Worm (Caenorhabditis elegans) whole organism, mixed stage, embryonic: Measurements from ENCODE around the gene str-83.

Experiments used
- M03D4.4 ChIP-seq: sonication (generic microtip); optimal IDR thresholded peaks from 2 replicates; lab custom pipeline; 2017; ENCODE audit warnings: mild to moderate bottlenecking, missing genetic modification characterization, missing compliant biosample characterization
- bed-3 ChIP-seq: fragments of 200-800 bp; sonication (Bioruptor generic); optimal IDR thresholded peaks from 3 replicates; lab custom pipeline; 2018; ENCODE audit warnings: mild to moderate bottlenecking, missing genetic modification characterization, moderate library complexity, missing compliant biosample characterization
- blmp-1 ChIP-seq: fragments of 150-350 bp; optimal IDR thresholded peaks from 2 replicates; lab custom pipeline; 2014; ENCODE audit warnings: missing biosample characterization, missing genetic modification characterization
- ceh-43 ChIP-seq: fragments of 200-800 bp; sonication (Bioruptor generic); optimal IDR thresholded peaks from 2 replicates; lab custom pipeline; 2018; ENCODE audit warnings: mild to moderate bottlenecking, missing genetic modification characterization, moderate library complexity, missing compliant biosample characterization
- ceh-83 ChIP-seq: fragments of 200-800 bp; sonication (Bioruptor generic); optimal IDR thresholded peaks from 2 replicates; lab custom pipeline; 2018; ENCODE audit warnings: mild to moderate bottlenecking, missing genetic modification characterization, missing compliant biosample characterization
- ces-1 ChIP-seq: fragments of 150-350 bp; optimal IDR thresholded peaks from 2 replicates; lab custom pipeline; 2014; ENCODE audit warnings: missing biosample characterization, missing genetic modification reagents, missing genetic modification characterization
- cnd-1 ChIP-seq: fragments of 200-800 bp; sonication (Bioruptor generic); optimal IDR thresholded peaks from 2 replicates; lab custom pipeline; 2018; ENCODE audit warnings: mild to moderate bottlenecking, missing genetic modification characterization, missing compliant biosample characterization
- drap-1 ChIP-seq: fragments of 200-800 bp; sonication (Bioruptor generic); optimal IDR thresholded peaks from 3 replicates; lab custom pipeline; 2018; ENCODE audit warnings: mild to moderate bottlenecking, missing genetic modification characterization, missing compliant biosample characterization
- elt-1 ChIP-seq: sonication (generic microtip); optimal IDR thresholded peaks from 2 replicates; lab custom pipeline; 2017; ENCODE audit warnings: missing genetic modification characterization, mild to moderate bottlenecking, missing compliant biosample characterization, antibody characterized with exemption, moderate library complexity, borderline replicate concordance; ENCODE audit not compliant: insufficient read depth
- elt-3 ChIP-seq: fragments of 150-350 bp; optimal IDR thresholded peaks from 2 replicates; lab custom pipeline; 2014; ENCODE audit warnings: missing biosample characterization, missing genetic modification characterization
- flh-1 ChIP-seq: fragments of 200-800 bp; sonication (Bioruptor generic); optimal IDR thresholded peaks from 2 replicates; lab custom pipeline; 2018; ENCODE audit warnings: mild to moderate bottlenecking, missing genetic modification characterization, moderate library complexity, missing compliant biosample characterization
- ham-2 ChIP-seq: fragments of 200-800 bp; sonication (Bioruptor generic); optimal IDR thresholded peaks from 2 replicates; lab custom pipeline; 2018; ENCODE audit warnings: mild to moderate bottlenecking, missing genetic modification characterization, missing compliant biosample characterization
- hlh-1 ChIP-seq: fragments of 150-350 bp; optimal IDR thresholded peaks from 2 replicates; lab custom pipeline; 2014; ENCODE audit warnings: missing biosample characterization, missing genetic modification reagents, missing genetic modification characterization
- lin-13 ChIP-seq: fragments of 150-350 bp; optimal IDR thresholded peaks from 2 replicates; lab custom pipeline; 2014; ENCODE audit warnings: missing biosample characterization, missing genetic modification characterization
- lin-32 ChIP-seq: fragments of 200-800 bp; sonication (Bioruptor generic); optimal IDR thresholded peaks from 2 replicates; lab custom pipeline; 2018; ENCODE audit warnings: mild to moderate bottlenecking, missing genetic modification characterization, missing compliant biosample characterization
- lsy-2 ChIP-seq: fragments of 150-350 bp; optimal IDR thresholded peaks from 2 replicates; lab custom pipeline; 2014; ENCODE audit warnings: missing biosample characterization, missing genetic modification characterization
- mab-5 ChIP-seq: fragments of 150-350 bp; optimal IDR thresholded peaks from 2 replicates; lab custom pipeline; 2014; ENCODE audit warnings: missing biosample characterization, missing genetic modification characterization
- mep-1 ChIP-seq: fragments of 150-350 bp; optimal IDR thresholded peaks from 2 replicates; lab custom pipeline; 2017; ENCODE audit warnings: missing biosample characterization, missing genetic modification reagents, missing genetic modification characterization, inconsistent platforms
- nhr-12 ChIP-seq: fragments of 150-350 bp; optimal IDR thresholded peaks from 2 replicates; lab custom pipeline; 2014; ENCODE audit warnings: missing biosample characterization, missing genetic modification characterization
- nhr-237 ChIP-seq: fragments of 150-350 bp; optimal IDR thresholded peaks from 2 replicates; lab custom pipeline; 2014; ENCODE audit warnings: missing biosample characterization, missing genetic modification characterization
- nhr-28 ChIP-seq: fragments of 150-350 bp; optimal IDR thresholded peaks from 2 replicates; lab custom pipeline; 2014; ENCODE audit warnings: missing biosample characterization, missing genetic modification characterization
- nhr-76 ChIP-seq: sonication (generic microtip); optimal IDR thresholded peaks from 2 replicates; lab custom pipeline; 2017; ENCODE audit warnings: missing biosample characterization, missing genetic modification characterization
- pha-4 ChIP-seq: fragments of 150-350 bp; optimal IDR thresholded peaks from 2 replicates; lab custom pipeline; 2018; ENCODE audit warnings: missing biosample characterization, missing genetic modification reagents, missing genetic modification characterization
- snpc-4 ChIP-seq: fragments of 150-350 bp; optimal IDR thresholded peaks from 2 replicates; lab custom pipeline; 2014; ENCODE audit warnings: missing biosample characterization, missing genetic modification characterization
- sptf-1 ChIP-seq: sonication (generic microtip); optimal IDR thresholded peaks from 2 replicates; lab custom pipeline; 2017; ENCODE audit warnings: mild to moderate bottlenecking, missing genetic modification characterization, moderate library complexity, missing compliant biosample characterization
- tbx-8 ChIP-seq: fragments of 200-800 bp; sonication (Bioruptor generic); optimal IDR thresholded peaks from 2 replicates; lab custom pipeline; 2018; ENCODE audit warnings: mild to moderate bottlenecking, missing genetic modification characterization, moderate library complexity, missing compliant biosample characterization
- unc-39 ChIP-seq: fragments of 150-350 bp; optimal IDR thresholded peaks from 2 replicates; lab custom pipeline; 2014; ENCODE audit warnings: missing biosample characterization, missing genetic modification characterization
- unc-62 ChIP-seq: fragments of 150-350 bp; optimal IDR thresholded peaks from 2 replicates; lab custom pipeline; 2014; ENCODE audit warnings: missing biosample characterization, missing genetic modification reagents, missing genetic modification characterization
- zip-8 ChIP-seq: fragments of 150-350 bp; optimal IDR thresholded peaks from 2 replicates; lab custom pipeline; 2014; ENCODE audit warnings: missing biosample characterization, missing genetic modification characterization
- ztf-11 ChIP-seq: fragments of 150-350 bp; optimal IDR thresholded peaks from 2 replicates; lab custom pipeline; 2014; ENCODE audit warnings: missing biosample characterization, missing genetic modification characterization

Gene str-83

DNA sequence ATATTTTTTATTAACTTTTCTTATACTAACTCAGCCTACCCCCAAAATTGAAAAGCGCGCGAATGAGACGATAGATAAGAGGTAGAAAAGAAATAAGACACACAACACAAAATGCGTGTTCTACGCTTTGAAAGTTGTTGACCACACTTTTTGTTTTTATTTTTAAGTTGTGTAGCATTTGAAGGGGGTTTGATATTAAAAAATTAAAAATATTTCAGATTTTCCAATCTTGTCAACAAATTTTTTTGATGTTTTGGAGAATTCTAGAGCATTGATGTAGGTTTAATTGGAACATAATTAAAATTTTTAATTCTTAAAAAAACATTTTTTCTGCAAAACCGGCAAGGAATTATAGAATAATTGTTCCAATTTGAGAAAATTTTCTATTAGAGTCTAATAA, 15.8 kb upstream of the str-83 start, which contains the start of gene cyp-34A6:
cyp-34A6 (minus strand) TSS at position 101 of the 400 bp plus-strand sequence.
- TF ChIP-seq elt-1 (tag; lab: Kevin White, UChicago), result no peak
- TF ChIP-seq lin-32 (GFP tag; lab: Kevin White, UChicago), result no peak
- TF ChIP-seq nhr-237 (tag; lab: Kevin White, UChicago), result no peak
- no peak for TF ChIP-seq lin-13
- TF ChIP-seq unc-62, result no peak
- no peak for TF ChIP-seq nhr-28 (tag; lab: Kevin White, UChicago)
- TF ChIP-seq pha-4 (tag; lab: Kevin White, UChicago), result no peak
- no peak for TF ChIP-seq cnd-1 (tag; lab: Kevin White, UChicago)
- no peak for TF ChIP-seq bed-3
- no peak for TF ChIP-seq sptf-1 (tag; lab: Kevin White, UChicago)
- no peak for TF ChIP-seq ham-2 (GFP tag; lab: Kevin White, UChicago)
- TF ChIP-seq ceh-43, result no peak
- TF ChIP-seq nhr-12 (tag; lab: Kevin White, UChicago), result no peak
- no peak for TF ChIP-seq nhr-76 (tag; lab: Kevin White, UChicago)
- no peak for TF ChIP-seq ceh-83 (GFP tag; lab: Kevin White, UChicago)
- no peak for TF ChIP-seq drap-1 (GFP tag; lab: Kevin White, UChicago)
- no peak for TF ChIP-seq tbx-8 (GFP tag; lab: Kevin White, UChicago)
- TF ChIP-seq lsy-2 (tag; lab: Kevin White, UChicago), result no peak
- TF ChIP-seq ztf-11, result no peak

DNA sequence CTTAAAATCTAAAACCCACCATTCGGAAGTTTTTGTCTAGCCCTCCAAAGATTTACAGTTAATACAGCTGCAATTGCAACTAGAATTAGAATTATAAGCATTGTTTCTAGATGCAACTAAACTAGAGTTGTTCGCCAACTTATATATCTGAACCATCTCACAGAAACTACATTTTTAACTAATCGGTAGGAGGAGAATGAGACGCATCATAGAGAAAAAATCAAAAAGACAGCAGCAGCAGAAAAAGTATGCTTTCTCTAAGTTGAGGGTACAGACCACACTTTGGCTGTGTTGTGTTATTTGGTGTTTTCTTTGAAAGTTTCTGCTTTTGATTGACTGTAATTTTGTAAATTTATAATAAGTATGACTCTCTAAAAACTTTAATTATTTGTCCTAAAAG, 13.3 kb upstream of the str-83 start, which contains the start of gene cyp-34A7:
cyp-34A7 (minus strand) TSS at position 101 of the 400 bp plus-strand sequence.
- TF ChIP-seq bed-3, result no peak
- no peak for TF ChIP-seq unc-62
- TF ChIP-seq elt-3 (tag; lab: Kevin White, UChicago), result no peak
- TF ChIP-seq hlh-1, result no peak
- no peak for TF ChIP-seq mep-1
- TF ChIP-seq ces-1, result no peak

DNA sequence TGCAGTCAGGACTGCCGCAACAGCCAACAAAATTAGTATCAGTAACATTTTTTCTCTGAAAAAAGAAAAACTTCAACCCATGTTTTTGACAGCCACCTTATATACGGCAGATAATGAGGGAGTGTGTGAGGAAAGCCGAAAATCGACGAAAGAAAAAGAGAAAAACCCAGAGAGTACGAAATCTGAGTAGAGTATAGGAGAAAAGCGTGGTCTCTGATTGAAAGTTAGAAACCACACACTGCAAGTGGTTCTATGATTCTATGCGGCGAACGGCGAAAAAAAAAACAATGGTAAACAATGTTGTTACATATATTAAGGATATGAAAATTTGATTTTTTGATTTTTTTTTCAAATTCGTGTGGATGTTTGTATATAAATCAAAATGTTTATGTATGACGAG, 9.3 kb upstream of the str-83 start, which contains the start of gene cyp-34A8:
cyp-34A8 (minus strand) TSS at position 62 of the 400 bp plus-strand sequence.
- TF ChIP-seq ceh-83 (GFP tag; lab: Kevin White, UChicago), result no peak
- no peak for TF ChIP-seq cnd-1 (tag; lab: Kevin White, UChicago)
- TF ChIP-seq blmp-1 (tag; lab: Kevin White, UChicago), result no peak
- TF ChIP-seq nhr-76 (tag; lab: Kevin White, UChicago), result no peak
- no peak for TF ChIP-seq drap-1 (GFP tag; lab: Kevin White, UChicago)
- no peak for TF ChIP-seq ztf-11
- no peak for TF ChIP-seq zip-8 (tag; lab: Kevin White, UChicago)
- TF ChIP-seq nhr-12 (tag; lab: Kevin White, UChicago), result no peak
- TF ChIP-seq hlh-1, result no peak
- no peak for TF ChIP-seq lin-32 (GFP tag; lab: Kevin White, UChicago)
- no peak for TF ChIP-seq lsy-2 (tag; lab: Kevin White, UChicago)
- no peak for TF ChIP-seq sptf-1 (tag; lab: Kevin White, UChicago)
- no peak for TF ChIP-seq snpc-4
- no peak for TF ChIP-seq mab-5
- TF ChIP-seq unc-39, result no peak

DNA sequence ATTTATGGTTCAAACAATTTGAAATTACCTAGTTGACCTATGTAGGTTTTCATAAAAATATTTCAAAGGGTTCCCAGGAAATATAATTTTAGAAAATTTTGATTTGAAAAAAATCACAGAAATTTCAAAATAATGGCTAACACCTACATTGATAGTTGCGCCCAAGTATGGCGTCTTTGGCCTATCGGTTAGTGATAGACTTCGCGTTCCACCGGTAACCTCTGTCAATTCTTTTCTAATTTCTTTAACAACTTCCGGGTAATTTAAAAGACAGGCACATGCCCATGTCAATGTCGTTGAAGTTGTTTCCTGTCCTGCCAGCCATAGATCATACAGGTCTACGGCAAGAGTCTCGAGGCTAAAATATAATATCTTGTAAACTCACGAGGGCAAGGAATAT, 8.1 kb upstream of the str-83 start:
- TF ChIP-seq ham-2 (GFP tag; lab: Kevin White, UChicago) (no peak), lin-32 (GFP tag; lab: Kevin White, UChicago) (no peak)
- TF ChIP-seq, all 35 proteins: peak for 0

DNA sequence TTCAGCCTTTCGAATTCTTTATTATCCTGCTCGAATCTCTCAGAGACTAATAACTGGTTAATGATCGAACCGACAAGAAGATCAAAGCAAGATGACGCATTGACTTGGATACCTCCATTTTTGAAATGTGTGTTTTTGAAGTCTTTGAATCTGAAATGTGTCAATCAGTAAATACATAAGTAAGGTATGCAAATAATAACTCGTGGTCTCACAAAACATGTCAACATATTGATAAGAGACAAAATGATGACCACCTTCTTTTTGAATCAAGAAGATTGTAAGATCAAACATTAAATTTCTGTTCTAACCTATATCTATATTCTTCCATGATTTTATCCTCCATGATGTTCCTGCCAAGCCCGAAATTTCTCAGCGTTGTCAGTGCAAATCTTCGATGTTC, 7.4 kb upstream of the str-83 start:
- TF ChIP-seq lin-32 (GFP tag; lab: Kevin White, UChicago) (no peak), nhr-12 (tag; lab: Kevin White, UChicago) (no peak), zip-8 (tag; lab: Kevin White, UChicago) (no peak), unc-39 (no peak), ztf-11 (no peak), pha-4 (tag; lab: Kevin White, UChicago) (no peak), mep-1 (no peak), flh-1 (GFP tag; lab: Kevin White, UChicago) (no peak), drap-1 (GFP tag; lab: Kevin White, UChicago) (no peak), M03D4.4 (tag; lab: Kevin White, UChicago) (no peak), ces-1 (no peak), nhr-237 (tag; lab: Kevin White, UChicago) (no peak), elt-3 (tag; lab: Kevin White, UChicago) (no peak), bed-3 (no peak), nhr-76 (tag; lab: Kevin White, UChicago) (no peak), sptf-1 (tag; lab: Kevin White, UChicago) (no peak), blmp-1 (tag; lab: Kevin White, UChicago) (no peak), mab-5 (no peak), hlh-1 (no peak)
